Worm (Caenorhabditis elegans) whole organism, late embryonic: ENCODE results near the gene glr-8.

ENCODE experiments used
- C08G9.2 ChIP-seq: sonication (generic microtip); optimal IDR thresholded peaks from 2 replicates; lab custom pipeline; 2016; ENCODE audit warnings: mild to moderate bottlenecking, missing genetic modification characterization, moderate library complexity, missing compliant biosample characterization
- F13H6.1 ChIP-seq: sonication (generic microtip); optimal IDR thresholded peaks from 2 replicates; lab custom pipeline; 2016; ENCODE audit warnings: missing genetic modification characterization, missing compliant biosample characterization
- K09A11.1 ChIP-seq: sonication (generic microtip); optimal IDR thresholded peaks from 2 replicates; lab custom pipeline; 2017; ENCODE audit warnings: antibody characterized with exemption, mild to moderate bottlenecking, missing genetic modification characterization, missing compliant biosample characterization; ENCODE audit not compliant: insufficient read depth
- T23F11.4 ChIP-seq: fragments of 200-800 bp; sonication (Bioruptor generic); optimal IDR thresholded peaks from 2 replicates; lab custom pipeline; 2018; ENCODE audit warnings: mild to moderate bottlenecking, missing genetic modification characterization, missing compliant biosample characterization
- Y22D7AL.16 ChIP-seq: sonication (generic microtip); optimal IDR thresholded peaks from 2 replicates; lab custom pipeline; 2016; ENCODE audit warnings: missing genetic modification characterization, missing compliant biosample characterization
- ama-1 ChIP-seq: fragments of 150-350 bp; optimal IDR thresholded peaks from 2 replicates; lab custom pipeline; 2014
- ceh-2 ChIP-seq: sonication (generic microtip); optimal IDR thresholded peaks from 2 replicates; lab custom pipeline; 2016; ENCODE audit warnings: missing genotype, missing genetic modification characterization, missing compliant biosample characterization
- ceh-24 ChIP-seq: sonication (generic microtip); optimal IDR thresholded peaks from 2 replicates; lab custom pipeline; 2016; ENCODE audit warnings: mild to moderate bottlenecking, missing genetic modification characterization, missing compliant biosample characterization
- ceh-30 ChIP-seq: fragments of 150-350 bp; optimal IDR thresholded peaks from 2 replicates; lab custom pipeline; 2014; ENCODE audit warnings: missing biosample characterization, missing genetic modification characterization
- ceh-31 ChIP-seq: sonication (generic microtip); optimal IDR thresholded peaks from 2 replicates; lab custom pipeline; 2016; ENCODE audit warnings: missing genetic modification characterization, missing compliant biosample characterization
- ceh-34 ChIP-seq: sonication (generic microtip); optimal IDR thresholded peaks from 2 replicates; lab custom pipeline; 2016; ENCODE audit warnings: mild to moderate bottlenecking, missing genetic modification characterization, missing compliant biosample characterization
- ceh-45 ChIP-seq: fragments of 200-800 bp; sonication (Bioruptor generic); IDR thresholded peaks from 2 replicates; pipeline ENCODE4 v1.3.6; 2022; ENCODE audit warnings: missing genetic modification reagents, missing genetic modification characterization, missing compliant biosample characterization
- ceh-48 ChIP-seq: sonication (generic microtip); optimal IDR thresholded peaks from 2 replicates; lab custom pipeline; 2016; ENCODE audit warnings: missing genetic modification characterization, inconsistent platforms, missing compliant biosample characterization
- ceh-9 ChIP-seq: sonication (generic microtip); optimal IDR thresholded peaks from 2 replicates; lab custom pipeline; 2016; ENCODE audit warnings: mild to moderate bottlenecking, missing genetic modification characterization, inconsistent platforms, missing compliant biosample characterization
- dmd-4 ChIP-seq: sonication (generic microtip); optimal IDR thresholded peaks from 2 replicates; lab custom pipeline; 2016; ENCODE audit warnings: borderline replicate concordance, missing genetic modification characterization, missing compliant biosample characterization
- dve-1 ChIP-seq: sonication (generic microtip); optimal IDR thresholded peaks from 2 replicates; lab custom pipeline; 2017; ENCODE audit warnings: antibody characterized with exemption, mild to moderate bottlenecking, missing genetic modification characterization, missing compliant biosample characterization
- elt-2 ChIP-seq: sonication (generic microtip); optimal IDR thresholded peaks from 2 replicates; lab custom pipeline; 2016; ENCODE audit warnings: missing genetic modification reagents, missing genetic modification characterization, missing compliant biosample characterization
- ets-4 ChIP-seq: sonication (generic microtip); optimal IDR thresholded peaks from 2 replicates; lab custom pipeline; 2016; ENCODE audit warnings: missing genetic modification characterization, missing compliant biosample characterization
- eyg-1 ChIP-seq: sonication (generic microtip); optimal IDR thresholded peaks from 2 replicates; lab custom pipeline; 2016; ENCODE audit warnings: missing genotype, missing genetic modification characterization, missing compliant biosample characterization
- fkh-10 ChIP-seq: fragments of 150-350 bp; optimal IDR thresholded peaks from 2 replicates; lab custom pipeline; 2014; ENCODE audit warnings: missing biosample characterization, missing genetic modification reagents, missing genetic modification characterization
- hlh-15 ChIP-seq: sonication (generic microtip); optimal IDR thresholded peaks from 2 replicates; lab custom pipeline; 2016; ENCODE audit warnings: missing genetic modification characterization, missing compliant biosample characterization
- hlh-30 ChIP-seq: sonication (generic microtip); optimal IDR thresholded peaks from 2 replicates; lab custom pipeline; 2017; ENCODE audit warnings: antibody characterized with exemption, missing genetic modification characterization, missing compliant biosample characterization; ENCODE audit not compliant: insufficient read depth
- madf-2 ChIP-seq: sonication (generic microtip); optimal IDR thresholded peaks from 2 replicates; lab custom pipeline; 2017; ENCODE audit warnings: missing genetic modification characterization, missing compliant biosample characterization
- npax-4 ChIP-seq: sonication (generic microtip); optimal IDR thresholded peaks from 2 replicates; lab custom pipeline; 2016; ENCODE audit warnings: missing genetic modification characterization, missing compliant biosample characterization
- pag-3 ChIP-seq: sonication (generic microtip); optimal IDR thresholded peaks from 2 replicates; lab custom pipeline; 2016; ENCODE audit warnings: missing compliant biosample characterization, missing genetic modification characterization, borderline replicate concordance
- pat-9 ChIP-seq: fragments of 200-800 bp; sonication (Bioruptor generic); optimal IDR thresholded peaks from 2 replicates; lab custom pipeline; 2018; ENCODE audit warnings: mild to moderate bottlenecking, missing genetic modification characterization, moderate library complexity, missing compliant biosample characterization
- pha-2 ChIP-seq: sonication (generic microtip); optimal IDR thresholded peaks from 2 replicates; lab custom pipeline; 2017; ENCODE audit warnings: mild to moderate bottlenecking, missing genetic modification characterization, missing compliant biosample characterization
- pqm-1 ChIP-seq: sonication (generic microtip); optimal IDR thresholded peaks from 2 replicates; lab custom pipeline; 2016; ENCODE audit warnings: missing genetic modification characterization, missing compliant biosample characterization
- ref-2 ChIP-seq: sonication (generic microtip); optimal IDR thresholded peaks from 2 replicates; lab custom pipeline; 2016; ENCODE audit warnings: missing genetic modification characterization, missing compliant biosample characterization
- syd-9 ChIP-seq: sonication (generic microtip); optimal IDR thresholded peaks from 2 replicates; lab custom pipeline; 2016; ENCODE audit warnings: mild to moderate bottlenecking, missing genetic modification characterization, moderate library complexity, missing compliant biosample characterization
- tbx-2 ChIP-seq: sonication (generic microtip); optimal IDR thresholded peaks from 2 replicates; lab custom pipeline; 2016; ENCODE audit warnings: missing genetic modification characterization, missing compliant biosample characterization
- ttx-3 ChIP-seq: sonication (generic microtip); optimal IDR thresholded peaks from 2 replicates; lab custom pipeline; 2016; ENCODE audit warnings: missing genetic modification reagents, missing genetic modification characterization, missing compliant biosample characterization
- unc-3 ChIP-seq, 2 experiments: fragments of 200-800 bp in 1 of 2; sonication (Bioruptor generic) in 1 of 2; sonication (generic microtip) in 1 of 2; conservative IDR thresholded peaks in 1 of 2; optimal IDR thresholded peaks in 1 of 2; 2 replicates each; pipeline versions ENCODE4 v1.3.6 to Lab custom; 2016 to 2022; ENCODE audit warnings: missing compliant biosample characterization in 2 of 2, missing genetic modification characterization in 2 of 2, missing genetic modification reagents in 1 of 2
- unc-42 ChIP-seq: sonication (generic microtip); optimal IDR thresholded peaks from 2 replicates; lab custom pipeline; 2016; ENCODE audit warnings: missing genotype, missing genetic modification characterization, missing compliant biosample characterization
- unc-55 ChIP-seq: sonication (generic microtip); optimal IDR thresholded peaks from 2 replicates; lab custom pipeline; 2017; ENCODE audit warnings: missing biosample characterization, missing genetic modification reagents, missing genetic modification characterization

The glr-8 gene

ce11 chrX:6519946-6520345 is 14.2 kb downstream of the glr-8 start:
- no peak for TF ChIP-seq pag-3 (tag; lab: Kevin White, UChicago)
- no peak for TF ChIP-seq ceh-45 (GFP tag; lab: Robert Waterston, UW)
- no peak for TF ChIP-seq ref-2 (tag; lab: Kevin White, UChicago)
- no peak for TF ChIP-seq Y22D7AL.16 (tag; lab: Kevin White, UChicago)
- TF ChIP-seq unc-3 (GFP tag; conservative IDR thresholded peaks at IDR 0.05; lab: Robert Waterston, UW): no peak
- no peak for TF ChIP-seq unc-3 (tag; optimal IDR thresholded peaks at IDR 0.05; lab: Kevin White, UChicago)
- no peak for TF ChIP-seq unc-42 (tag; lab: Kevin White, UChicago)
- TF ChIP-seq ceh-48 (tag; lab: Kevin White, UChicago): no peak
- no peak for TF ChIP-seq ttx-3 (tag; lab: Kevin White, UChicago)
- TF ChIP-seq ceh-34 (tag; lab: Kevin White, UChicago): no peak
- TF ChIP-seq T23F11.4 (GFP tag; lab: Kevin White, UChicago): no peak
- TF ChIP-seq unc-55: no peak
- TF ChIP-seq ceh-31 (tag; lab: Kevin White, UChicago): no peak
- no peak for TF ChIP-seq K09A11.1 (tag; lab: Kevin White, UChicago)
- no peak for TF ChIP-seq ceh-24 (tag; lab: Kevin White, UChicago)
- no peak for TF ChIP-seq dmd-4 (tag; lab: Kevin White, UChicago)
- no peak for TF ChIP-seq dve-1 (tag; lab: Kevin White, UChicago)

- no peak for TF ChIP-seq npax-4
- no peak for TF ChIP-seq pag-3 (tag; lab: Kevin White, UChicago)
- no peak for TF ChIP-seq ceh-30 (tag; lab: Kevin White, UChicago)
Measured at ce11 chrX:6520644-6521043, 14.9 kb downstream of the glr-8 start.

- no peak for TF ChIP-seq ttx-3 (tag; lab: Kevin White, UChicago)
- TF ChIP-seq hlh-15 (tag; lab: Kevin White, UChicago): no peak
- no peak for TF ChIP-seq ceh-2 (tag; lab: Kevin White, UChicago)
- no peak for TF ChIP-seq pha-2
- TF ChIP-seq tbx-2 (tag; lab: Kevin White, UChicago): no peak
- peak; percentile 73 for TF ChIP-seq elt-2 (tag; lab: Kevin White, UChicago)
- no peak for TF ChIP-seq pat-9
- TF ChIP-seq, all 69 proteins: peak for 1
Measured at ce11 chrX:6522634-6523070, 16.9 kb downstream of the glr-8 start.

- TF ChIP-seq ets-4 (no peak), fkh-10 (GFP tag; lab: Kevin White, UChicago) (no peak), T23F11.4 (GFP tag; lab: Kevin White, UChicago) (no peak), unc-3 (GFP tag; conservative IDR thresholded peaks at IDR 0.05; lab: Robert Waterston, UW) (no peak), unc-3 (tag; optimal IDR thresholded peaks at IDR 0.05; lab: Kevin White, UChicago) (no peak), ceh-48 (tag; lab: Kevin White, UChicago) (no peak), eyg-1 (tag; lab: Kevin White, UChicago) (no peak)
Measured at ce11 chrX:6530046-6530445, 24.3 kb downstream of the glr-8 start, which contains the start of gene ceh-60. TSS of gene ceh-60 (minus strand) at chrX:6530146.

- TF ChIP-seq madf-2: no peak
- TF ChIP-seq ceh-9 (tag; lab: Kevin White, UChicago): no peak
- no peak for TF ChIP-seq pqm-1 (tag; lab: Kevin White, UChicago)
- no peak for TF ChIP-seq F13H6.1
- TF ChIP-seq ceh-24 (tag; lab: Kevin White, UChicago): no peak
Measured at ce11 chrX:6530591-6530990, 24.8 kb downstream of the glr-8 start.

ce11 chrX:6531896-6532295 is 26.1 kb downstream of the glr-8 start:
- TF ChIP-seq C08G9.2 (tag; lab: Kevin White, UChicago) (no peak), ama-1 (lab: Kevin White, UChicago) (no peak), hlh-30 (tag; lab: Kevin White, UChicago) (no peak), ceh-30 (tag; lab: Kevin White, UChicago) (no peak), pha-2 (no peak), syd-9 (tag; lab: Kevin White, UChicago) (no peak), madf-2 (no peak)
